Worm (Caenorhabditis elegans) whole organism, L4 larva: ENCODE data around the gene rsef-1.

Source experiments
- T20F7.1 ChIP-seq: fragments of 200-800 bp; sonication (Bioruptor generic); optimal IDR thresholded peaks from 2 replicates; lab custom pipeline; 2018; ENCODE audit warnings: mild to moderate bottlenecking, missing genetic modification characterization, missing compliant biosample characterization
- ZK546.5 ChIP-seq, 2 experiments: sonication (generic microtip); optimal IDR thresholded peaks; 2 replicates each; lab custom pipeline; 2017; ENCODE audit warnings: missing biosample characterization in 2 of 2, missing genetic modification characterization in 2 of 2
- ama-1 ChIP-seq: fragments of 150-350 bp; optimal IDR thresholded peaks from 2 replicates; lab custom pipeline; 2014; ENCODE audit warnings: inconsistent platforms, mixed read lengths
- ces-1 ChIP-seq: fragments of 150-350 bp; sonication (generic microtip); optimal IDR thresholded peaks from 4 replicates; lab custom pipeline; 2014; ENCODE audit warnings: missing biosample characterization, missing genetic modification reagents, missing genetic modification characterization
- hlh-30 ChIP-seq: sonication (generic microtip); optimal IDR thresholded peaks from 2 replicates; lab custom pipeline; 2017; ENCODE audit warnings: antibody characterized with exemption, mild to moderate bottlenecking, missing genetic modification characterization, missing compliant biosample characterization; ENCODE audit not compliant: insufficient read depth
- lir-3 ChIP-seq: sonication (generic microtip); optimal IDR thresholded peaks from 2 replicates; lab custom pipeline; 2016; ENCODE audit warnings: mild to moderate bottlenecking, missing genetic modification characterization, missing compliant biosample characterization
- mdt-29 ChIP-seq: fragments of 200-800 bp; sonication (Bioruptor generic); IDR thresholded peaks from 2 replicates; pipeline ENCODE4 v1.3.6; 2022; ENCODE audit warnings: missing genetic modification reagents, missing genetic modification characterization, missing compliant biosample characterization
- nhr-10 ChIP-seq: fragments of 150-350 bp; optimal IDR thresholded peaks from 2 replicates; lab custom pipeline; 2014; ENCODE audit warnings: missing biosample characterization, missing genetic modification characterization
- nhr-11 ChIP-seq: fragments of 150-350 bp; optimal IDR thresholded peaks from 2 replicates; lab custom pipeline; 2014; ENCODE audit warnings: missing biosample characterization, missing genetic modification characterization
- nhr-237 ChIP-seq: sonication (generic microtip); optimal IDR thresholded peaks from 2 replicates; lab custom pipeline; 2017; ENCODE audit warnings: missing biosample characterization, missing genetic modification characterization
- nhr-6 ChIP-seq: fragments of 150-350 bp; optimal IDR thresholded peaks from 2 replicates; lab custom pipeline; 2014; ENCODE audit warnings: missing biosample characterization, missing genetic modification characterization
- pqm-1 ChIP-seq: sonication (generic microtip); optimal IDR thresholded peaks from 2 replicates; lab custom pipeline; 2017; ENCODE audit warnings: missing biosample characterization, missing genetic modification characterization
- tag-97 ChIP-seq: fragments of 200-800 bp; sonication (Bioruptor generic); IDR thresholded peaks from 2 replicates; pipeline ENCODE4 v1.3.6; 2022; ENCODE audit warnings: missing genetic modification characterization, missing compliant biosample characterization
- zfp-3 ChIP-seq: fragments of 200-800 bp; sonication (Bioruptor generic); conservative IDR thresholded peaks from 2 replicates; pipeline ENCODE4 v1.3.6; 2022; ENCODE audit warnings: missing genetic modification reagents, missing genetic modification characterization, missing compliant biosample characterization

DNA sequence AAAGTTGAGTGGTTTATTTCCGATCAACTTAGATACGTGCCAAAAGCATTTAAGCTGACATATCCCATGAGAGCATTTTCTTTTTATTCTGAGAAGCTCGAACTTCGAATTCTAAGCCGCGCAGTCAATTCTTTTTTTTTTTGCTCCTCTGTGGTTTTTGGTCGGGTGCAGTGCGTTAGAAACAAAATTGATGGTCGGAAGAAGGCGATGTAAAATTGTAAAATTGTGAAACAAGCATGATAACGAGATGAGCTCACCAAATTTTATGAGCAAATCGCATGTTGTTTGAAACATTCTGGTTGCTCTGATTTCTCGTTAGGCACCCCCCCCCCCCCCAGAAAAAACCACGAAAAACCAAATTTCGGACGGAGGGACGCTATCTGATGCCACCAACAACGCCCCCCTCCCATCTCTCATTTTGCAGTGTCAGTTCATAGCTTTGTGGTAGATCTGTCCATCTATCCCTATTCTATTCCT, 34.5 kb downstream of the rsef-1 start, which contains the start of gene aqp-7:
- TF ChIP-seq nhr-237 (tag; lab: Kevin White, UChicago) (no peak), nhr-11 (tag; lab: Kevin White, UChicago) (no peak), hlh-30 (tag; lab: Kevin White, UChicago) (no peak), ZK546.5 (tag; optimal IDR thresholded peaks at IDR 0.05; lab: Kevin White, UChicago) (no peak), ces-1 (GFP tag; lab: Kevin White, UChicago) (no peak), nhr-6 (tag; lab: Kevin White, UChicago) (no peak), zfp-3 (GFP tag; lab: Robert Waterston, UW) (no peak), pqm-1 (tag; lab: Kevin White, UChicago) (no peak), mdt-29 (GFP tag; lab: Robert Waterston, UW) (no peak), lir-3 (tag; lab: Kevin White, UChicago) (no peak), nhr-10 (tag; lab: Kevin White, UChicago) (no peak), tag-97 (no peak), T20F7.1 (GFP tag; lab: Kevin White, UChicago) (no peak), ama-1 (no peak)
